Worm (Caenorhabditis elegans): ENCODE results near the gene rpn-13.

Gene rpn-13

ce11 chrIII:6324139-6324538 lies 17.6 kb downstream of the rpn-13 start, which contains the start of gene C56G2.5:
C56G2.5 (minus strand) TSS chrIII:6324239.
- TF ChIP-seq ztf-6 (GFP tag; IDR thresholded peaks at IDR 0.05) (no peak), B0336.3 (GFP tag; IDR thresholded peaks at IDR 0.05) (no peak), nfyb-1 (GFP tag; IDR thresholded peaks at IDR 0.05) (no peak), ztf-28 (GFP tag; IDR thresholded peaks at IDR 0.05) (no peak), T07F8.4 (tag; optimal IDR thresholded peaks at IDR 0.05) (no peak), hrde-1 (tag; optimal IDR thresholded peaks at IDR 0.05; ENCODE audit: borderline replicate concordance) (no peak), nfya-1 (tag; optimal IDR thresholded peaks at IDR 0.05; ENCODE audit: borderline replicate concordance, insufficient read depth) (no peak), K11D2.4 (GFP tag; IDR thresholded peaks at IDR 0.05) (no peak), ztf-22 (GFP tag; optimal IDR thresholded peaks at IDR 0.05) (no peak), madf-3 (GFP tag; IDR thresholded peaks at IDR 0.05) (no peak), bed-1 (GFP tag; IDR thresholded peaks at IDR 0.05) (no peak), nhr-179 (tag; optimal IDR thresholded peaks at IDR 0.05) (no peak)

DNA sequence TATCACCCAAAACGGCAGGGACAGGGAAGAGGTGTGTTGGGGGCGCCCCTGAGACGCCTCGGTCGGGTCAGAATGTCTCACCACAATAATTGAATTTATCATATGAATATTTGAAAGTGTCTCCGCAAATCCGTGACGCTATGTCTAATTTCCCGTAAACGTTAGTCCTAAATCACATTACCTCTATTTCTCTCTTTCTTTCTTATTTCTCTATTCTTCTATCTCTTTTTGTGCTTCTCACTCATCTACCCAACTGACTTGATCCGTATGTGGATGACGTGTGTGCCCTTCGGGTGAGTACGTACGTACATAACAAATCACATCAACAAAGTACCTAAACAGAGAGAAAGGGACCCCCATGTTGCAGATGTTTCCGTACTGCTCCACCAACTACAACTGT lies 24.4 kb downstream of the rpn-13 start:
- TF ChIP-seq Y53F4B.3 (GFP tag; IDR thresholded peaks at IDR 0.05), result no peak
- no peak for TF ChIP-seq hlh-26 (GFP tag; conservative IDR thresholded peaks at IDR 0.05)
- TF ChIP-seq egl-18 (GFP tag; IDR thresholded peaks at IDR 0.05), result no peak
- TF ChIP-seq mxl-1 (tag; optimal IDR thresholded peaks at IDR 0.05), result no peak
- no peak for TF ChIP-seq bed-2 (GFP tag; IDR thresholded peaks at IDR 0.05)
- TF ChIP-seq sea-2 (GFP tag; IDR thresholded peaks at IDR 0.05), result no peak
- no peak for TF ChIP-seq C17E4.6 (GFP tag; IDR thresholded peaks at IDR 0.05)
- no peak for TF ChIP-seq tbp1 (GFP tag; optimal IDR thresholded peaks at IDR 0.05)
- no peak for TF ChIP-seq nfya-2 (GFP tag; IDR thresholded peaks at IDR 0.05)
- no peak for TF ChIP-seq Y53G8AR.9 (GFP tag; conservative IDR thresholded peaks at IDR 0.05)

- no peak for TF ChIP-seq snpc-1.1 (tag; optimal IDR thresholded peaks at IDR 0.05; ENCODE audit: insufficient read depth)
- TF ChIP-seq cebp-2 (GFP tag; IDR thresholded peaks at IDR 0.05), result no peak
- no peak for TF ChIP-seq dpff-1 (tag; optimal IDR thresholded peaks at IDR 0.05)
- peak; percentile 25 for TF ChIP-seq ceh-27 (GFP tag; optimal IDR thresholded peaks at IDR 0.05)
- no peak for TF ChIP-seq unc-130 (GFP tag; optimal IDR thresholded peaks at IDR 0.05)
Measured at ce11 chrIII:6316795-6317194, 24.9 kb downstream of the rpn-13 start.

DNA sequence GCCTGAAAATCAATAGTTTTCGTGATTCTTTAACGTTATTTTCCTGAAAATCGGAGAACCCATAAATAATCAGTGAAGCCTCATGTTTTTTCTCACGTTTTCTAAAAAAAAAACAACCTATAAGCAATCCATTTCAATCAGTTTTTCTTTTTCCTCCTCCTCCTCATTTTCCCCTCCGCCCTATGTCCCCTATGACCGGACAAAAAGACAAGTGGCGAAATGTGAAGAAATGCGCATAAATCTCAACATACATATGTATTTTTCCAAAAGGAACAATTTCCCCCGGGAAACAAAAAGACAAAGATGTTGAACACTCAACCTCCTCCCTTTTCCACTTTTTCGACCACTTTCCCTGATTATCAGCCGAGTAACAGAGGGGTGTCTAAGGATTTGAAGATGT lies 26.2 kb downstream of the rpn-13 start:
- no peak for TF ChIP-seq him-1 (tag; optimal IDR thresholded peaks at IDR 0.05)
- TF ChIP-seq attf-6 (GFP tag; IDR thresholded peaks at IDR 0.05), result no peak
- TF ChIP-seq ceh-58 (GFP tag; IDR thresholded peaks at IDR 0.05), result no peak
- no peak for TF ChIP-seq die-1 (tag; optimal IDR thresholded peaks at IDR 0.05)
- no peak for TF ChIP-seq bed-1 (GFP tag; IDR thresholded peaks at IDR 0.05)
- no peak for TF ChIP-seq atf-7 (tag; optimal IDR thresholded peaks at IDR 0.05)
- no peak for TF ChIP-seq lin-40 (tag; optimal IDR thresholded peaks at IDR 0.05)
- no peak for TF ChIP-seq T07F8.4 (tag; optimal IDR thresholded peaks at IDR 0.05)
- TF ChIP-seq pha-4 (tag; optimal IDR thresholded peaks at IDR 0.05), result no peak
- TF ChIP-seq madf-10 (tag; optimal IDR thresholded peaks at IDR 0.05), result no peak
- TF ChIP-seq unc-62 (GFP tag; optimal IDR thresholded peaks at IDR 0.05), result no peak
- TF ChIP-seq rec-8 (tag; optimal IDR thresholded peaks at IDR 0.05), result no peak
- TF ChIP-seq ceh-40 (GFP tag; IDR thresholded peaks at IDR 0.05), result no peak
- TF ChIP-seq rpc-1 (optimal IDR thresholded peaks at IDR 0.05), result no peak
- TF ChIP-seq rpc-1 (tag; optimal IDR thresholded peaks at IDR 0.05), result no peak
- TF ChIP-seq C06A6.2 (GFP tag; conservative IDR thresholded peaks at IDR 0.05), result no peak
- TF ChIP-seq athp-1 (tag; optimal IDR thresholded peaks at IDR 0.05), result no peak
- no peak for TF ChIP-seq sptf-2 (GFP tag; optimal IDR thresholded peaks at IDR 0.05)
- no peak for TF ChIP-seq ceh-91 (GFP tag; IDR thresholded peaks at IDR 0.05)
- no peak for TF ChIP-seq lsl-1 (GFP tag; optimal IDR thresholded peaks at IDR 0.05)

All from whole organism, young adult.